Fruit fly (Drosophila melanogaster) whole organism, embryonic: Measurements from ENCODE around the gene CG8119.
A peak's percentile ranks its signal among the peaks of the same experiment; 100 is the strongest.

Experiments used
- Aef1 ChIP-seq: fragments of 200-800 bp; sonication (Bioruptor generic); IDR thresholded peaks from 3 replicates; pipeline ENCODE4 v1.3.6; 2022; ENCODE audit warnings: missing biosample characterization, missing genetic modification characterization
- CG11398 ChIP-seq: fragments of 200-800 bp; sonication (Bioruptor generic); optimal IDR thresholded peaks from 2 replicates; lab custom pipeline; 2016; ENCODE audit warnings: missing biosample characterization, missing genetic modification characterization
- CG11695 ChIP-seq: fragments of 200-800 bp; sonication (Bioruptor generic); IDR thresholded peaks from 3 replicates; pipeline ENCODE4 v1.3.6; 2022; ENCODE audit warnings: missing biosample characterization, missing genetic modification characterization
- CG12391 ChIP-seq: fragments of 200-800 bp; sonication (Bioruptor generic); optimal IDR thresholded peaks from 3 replicates; lab custom pipeline; 2018; ENCODE audit warnings: missing biosample characterization, mild to moderate bottlenecking, missing genetic modification characterization, moderate library complexity
- CG13287 ChIP-seq: fragments of 200-800 bp; sonication (Bioruptor generic); IDR thresholded peaks from 2 replicates; pipeline ENCODE4 v1.3.6; 2022; ENCODE audit warnings: missing biosample characterization, missing genetic modification characterization; ENCODE audit not compliant: partially characterized antibody
- CG13424 ChIP-seq: fragments of 200-800 bp; sonication (Bioruptor generic); optimal IDR thresholded peaks from 2 replicates; lab custom pipeline; 2019; ENCODE audit warnings: missing biosample characterization, mild to moderate bottlenecking, missing genetic modification characterization, moderate library complexity
- CG1603 ChIP-seq: fragments of 200-800 bp; sonication (Bioruptor generic); optimal IDR thresholded peaks from 2 replicates; lab custom pipeline; 2019; ENCODE audit warnings: missing biosample characterization, mild to moderate bottlenecking, missing genetic modification characterization, moderate library complexity
- CG16863 ChIP-seq: fragments of 200-800 bp; sonication (Bioruptor generic); optimal IDR thresholded peaks from 3 replicates; lab custom pipeline; 2016; ENCODE audit warnings: missing biosample characterization, missing genetic modification characterization
- CG1832 ChIP-seq: fragments of 200-800 bp; sonication (Bioruptor generic); optimal IDR thresholded peaks from 2 replicates; lab custom pipeline; 2017; ENCODE audit warnings: missing biosample characterization, mild to moderate bottlenecking, missing genetic modification characterization, inconsistent platforms
- CG4707 ChIP-seq: fragments of 200-800 bp; sonication (Bioruptor generic); optimal IDR thresholded peaks from 2 replicates; lab custom pipeline; 2018; ENCODE audit warnings: missing biosample characterization, mild to moderate bottlenecking, missing genetic modification characterization, moderate library complexity
- CG4730 ChIP-seq: fragments of 200-800 bp; sonication (Bioruptor generic); IDR thresholded peaks from 2 replicates; pipeline ENCODE4 v1.3.6; 2022; ENCODE audit warnings: missing biosample characterization, missing genetic modification characterization
- CG6854 ChIP-seq: fragments of 200-800 bp; sonication (Bioruptor generic); optimal IDR thresholded peaks from 3 replicates; lab custom pipeline; 2017; ENCODE audit warnings: missing biosample characterization, mild to moderate bottlenecking, missing genetic modification characterization
- CG8359 ChIP-seq: fragments of 200-800 bp; sonication (Bioruptor generic); optimal IDR thresholded peaks from 2 replicates; lab custom pipeline; 2017; ENCODE audit warnings: missing biosample characterization, mild to moderate bottlenecking, missing genetic modification characterization, borderline replicate concordance
- CG9215 ChIP-seq: fragments of 200-800 bp; sonication (Bioruptor generic); IDR thresholded peaks from 2 replicates; pipeline ENCODE4 v1.3.6; 2022; ENCODE audit warnings: missing biosample characterization, missing genetic modification characterization
- CG9932 ChIP-seq: fragments of 200-800 bp; sonication (Bioruptor generic); IDR thresholded peaks from 2 replicates; pipeline ENCODE4 v1.3.6; 2022; ENCODE audit warnings: missing biosample characterization, missing genetic modification characterization
- Chrac-16 ChIP-seq: fragments of 200-800 bp; sonication (Bioruptor generic); optimal IDR thresholded peaks from 3 replicates; lab custom pipeline; 2016; ENCODE audit warnings: missing biosample characterization, missing genetic modification characterization
- CkIIα-i1 ChIP-seq: fragments of 200-800 bp; sonication (Bioruptor generic); IDR thresholded peaks from 2 replicates; pipeline ENCODE4 v1.3.6; 2022; ENCODE audit warnings: missing biosample characterization, missing genetic modification characterization
- CrebB ChIP-seq: fragments of 200-800 bp; sonication (Bioruptor generic); optimal IDR thresholded peaks from 3 replicates; lab custom pipeline; 2018; ENCODE audit warnings: missing biosample characterization, mild to moderate bottlenecking, missing genetic modification characterization
- D ChIP-seq, 2 experiments: fragments of 200-800 bp in 1 of 2; fragments of >200 bp in 1 of 2; sonication (Bioruptor generic) in 1 of 2; optimal IDR thresholded peaks; 2 replicates in 1 of 2; 3 replicates in 1 of 2; lab custom pipeline; 2017; ENCODE audit warnings: mild to moderate bottlenecking in 1 of 2, missing biosample characterization in 1 of 2, missing genetic modification characterization in 1 of 2, missing genetic modification reagents in 1 of 2
- Deaf1 ChIP-seq: fragments of 200-800 bp; optimal IDR thresholded peaks from 3 replicates; lab custom pipeline; 2019; ENCODE audit warnings: missing biosample characterization, mild to moderate bottlenecking, missing genetic modification characterization, moderate library complexity
- Dp ChIP-seq: fragments of 200-800 bp; sonication (Bioruptor generic); optimal IDR thresholded peaks from 2 replicates; lab custom pipeline; 2018; ENCODE audit warnings: missing biosample characterization, mild to moderate bottlenecking, missing genetic modification characterization, moderate library complexity
- Dref ChIP-seq: fragments of 200-800 bp; sonication (Bioruptor generic); IDR thresholded peaks from 2 replicates; pipeline ENCODE4 v1.3.6; 2022; ENCODE audit warnings: missing biosample characterization, missing genetic modification characterization
- E2f2 ChIP-seq: fragments of 200-800 bp; sonication (Bioruptor generic); IDR thresholded peaks from 2 replicates; pipeline ENCODE4 v1.3.6; 2022; ENCODE audit warnings: missing biosample characterization, missing genetic modification characterization
- ERR ChIP-seq: fragments of 200-800 bp; sonication (Bioruptor generic); optimal IDR thresholded peaks from 2 replicates; lab custom pipeline; 2016; ENCODE audit warnings: missing biosample characterization, missing genetic modification characterization
- Kr ChIP-seq: fragments of 200-800 bp; sonication (Bioruptor generic); optimal IDR thresholded peaks from 2 replicates; lab custom pipeline; 2017; ENCODE audit warnings: missing biosample characterization, mild to moderate bottlenecking, missing genetic modification characterization
- Lim3 ChIP-seq: fragments of 200-800 bp; sonication (Bioruptor generic); IDR thresholded peaks from 2 replicates; pipeline ENCODE4 v1.3.6; 2022; ENCODE audit warnings: missing biosample characterization, missing genetic modification characterization
- MESR4 ChIP-seq: fragments of 200-800 bp; sonication (Bioruptor generic); optimal IDR thresholded peaks from 2 replicates; lab custom pipeline; 2018; ENCODE audit warnings: missing biosample characterization, mild to moderate bottlenecking, missing genetic modification characterization, moderate library complexity
- Med ChIP-seq: fragments of 200-800 bp; sonication (Bioruptor generic); peaks from one replicate; lab custom pipeline; 2016; ENCODE audit warnings: missing biosample characterization, missing genetic modification characterization, mild to moderate bottlenecking, inconsistent platforms, moderate library complexity
- NC2α ChIP-seq: fragments of 200-800 bp; sonication (Bioruptor generic); optimal IDR thresholded peaks from 2 replicates; lab custom pipeline; 2016; ENCODE audit warnings: missing biosample characterization, missing genetic modification characterization
- NC2β ChIP-seq: fragments of 200-800 bp; sonication (Bioruptor generic); optimal IDR thresholded peaks from 2 replicates; lab custom pipeline; 2016; ENCODE audit warnings: missing biosample characterization, missing genetic modification characterization
- Opbp ChIP-seq: fragments of 200-800 bp; sonication (Bioruptor generic); IDR thresholded peaks from 3 replicates; pipeline ENCODE4 v1.3.6; 2022; ENCODE audit warnings: missing biosample characterization, missing genetic modification characterization; ENCODE audit not compliant: partially characterized antibody
- Pdp1 ChIP-seq, 2 experiments: fragments of 200-800 bp; sonication (Bioruptor generic); optimal IDR thresholded peaks; 3 replicates each; lab custom pipeline; 2016; ENCODE audit warnings: missing biosample characterization in 2 of 2, missing genetic modification characterization in 2 of 2, mild to moderate bottlenecking in 1 of 2, moderate library complexity in 1 of 2
- Ssrp ChIP-seq: fragments of 200-800 bp; sonication (Bioruptor generic); optimal IDR thresholded peaks from 2 replicates; lab custom pipeline; 2018; ENCODE audit warnings: missing biosample characterization, mild to moderate bottlenecking, missing genetic modification characterization, moderate library complexity
- Taf1 ChIP-seq: fragments of 200-800 bp; sonication (Bioruptor generic); IDR thresholded peaks from 2 replicates; pipeline ENCODE4 v1.3.6; 2022; ENCODE audit warnings: missing biosample characterization, missing genetic modification characterization
- abd-A ChIP-seq: fragments of 200-800 bp; sonication (Bioruptor generic); optimal IDR thresholded peaks from 3 replicates; lab custom pipeline; 2019; ENCODE audit warnings: missing biosample characterization, mild to moderate bottlenecking, missing genetic modification characterization, moderate library complexity
- ato ChIP-seq: fragments of 200-800 bp; sonication (Bioruptor generic); IDR thresholded peaks from 2 replicates; pipeline ENCODE4 v1.3.6; 2022; ENCODE audit warnings: missing biosample characterization, missing genetic modification characterization; ENCODE audit not compliant: partially characterized antibody
- bbx ChIP-seq: fragments of 200-800 bp; sonication (Bioruptor generic); IDR thresholded peaks from 2 replicates; pipeline ENCODE4 v1.3.6; 2022; ENCODE audit warnings: missing biosample characterization, missing genetic modification characterization; ENCODE audit not compliant: partially characterized antibody
- chinmo ChIP-seq: fragments of 200-800 bp; sonication (Bioruptor generic); IDR thresholded peaks from 4 replicates; pipeline ENCODE4 v1.3.6; 2022; ENCODE audit warnings: missing biosample characterization, missing genetic modification characterization; ENCODE audit not compliant: partially characterized antibody
- dmrt11E ChIP-seq: fragments of 200-800 bp; sonication (Bioruptor generic); optimal IDR thresholded peaks from 3 replicates; lab custom pipeline; 2018; ENCODE audit warnings: missing biosample characterization, mild to moderate bottlenecking, missing genetic modification characterization, moderate library complexity
- eve ChIP-seq, 2 experiments: fragments of >200 bp; optimal IDR thresholded peaks; 2 replicates each; lab custom pipeline; 2017; ENCODE audit warnings: missing biosample characterization in 2 of 2, missing genetic modification characterization in 2 of 2
- ewg ChIP-seq: fragments of 200-800 bp; sonication (Bioruptor generic); optimal IDR thresholded peaks from 3 replicates; lab custom pipeline; 2017; ENCODE audit warnings: mild to moderate bottlenecking, missing biosample characterization, missing genetic modification reagents, missing genetic modification characterization
- gem ChIP-seq: fragments of 200-800 bp; sonication (Bioruptor generic); optimal IDR thresholded peaks from 2 replicates; lab custom pipeline; 2019; ENCODE audit warnings: missing biosample characterization, mild to moderate bottlenecking, missing genetic modification characterization, moderate library complexity
- ham ChIP-seq: fragments of 200-800 bp; sonication (Bioruptor generic); IDR thresholded peaks from 2 replicates; pipeline ENCODE4 v1.3.6; 2022; ENCODE audit warnings: missing biosample characterization, missing genetic modification characterization
- her ChIP-seq: fragments of 200-800 bp; sonication (Bioruptor generic); optimal IDR thresholded peaks from 2 replicates; lab custom pipeline; 2016; ENCODE audit warnings: missing biosample characterization, missing genetic modification characterization
- insv ChIP-seq, 2 experiments: fragments of 200-800 bp; sonication (Bioruptor generic); optimal IDR thresholded peaks; 3 replicates each; lab custom pipeline; 2016 to 2018; ENCODE audit warnings: missing biosample characterization in 2 of 2, missing genetic modification characterization in 2 of 2
- jing ChIP-seq: fragments of 200-800 bp; sonication (Bioruptor generic); optimal IDR thresholded peaks from 2 replicates; lab custom pipeline; 2018; ENCODE audit warnings: missing biosample characterization, mild to moderate bottlenecking, missing genetic modification characterization
- org-1 ChIP-seq: fragments of 200-800 bp; sonication (Bioruptor generic); optimal IDR thresholded peaks from 2 replicates; lab custom pipeline; 2017; ENCODE audit warnings: missing biosample characterization, missing genetic modification characterization
- pzg ChIP-seq: fragments of 200-800 bp; sonication (Bioruptor generic); optimal IDR thresholded peaks from 3 replicates; lab custom pipeline; 2018; ENCODE audit warnings: missing biosample characterization, mild to moderate bottlenecking, missing genetic modification characterization, moderate library complexity

The CG8119 gene

DNA sequence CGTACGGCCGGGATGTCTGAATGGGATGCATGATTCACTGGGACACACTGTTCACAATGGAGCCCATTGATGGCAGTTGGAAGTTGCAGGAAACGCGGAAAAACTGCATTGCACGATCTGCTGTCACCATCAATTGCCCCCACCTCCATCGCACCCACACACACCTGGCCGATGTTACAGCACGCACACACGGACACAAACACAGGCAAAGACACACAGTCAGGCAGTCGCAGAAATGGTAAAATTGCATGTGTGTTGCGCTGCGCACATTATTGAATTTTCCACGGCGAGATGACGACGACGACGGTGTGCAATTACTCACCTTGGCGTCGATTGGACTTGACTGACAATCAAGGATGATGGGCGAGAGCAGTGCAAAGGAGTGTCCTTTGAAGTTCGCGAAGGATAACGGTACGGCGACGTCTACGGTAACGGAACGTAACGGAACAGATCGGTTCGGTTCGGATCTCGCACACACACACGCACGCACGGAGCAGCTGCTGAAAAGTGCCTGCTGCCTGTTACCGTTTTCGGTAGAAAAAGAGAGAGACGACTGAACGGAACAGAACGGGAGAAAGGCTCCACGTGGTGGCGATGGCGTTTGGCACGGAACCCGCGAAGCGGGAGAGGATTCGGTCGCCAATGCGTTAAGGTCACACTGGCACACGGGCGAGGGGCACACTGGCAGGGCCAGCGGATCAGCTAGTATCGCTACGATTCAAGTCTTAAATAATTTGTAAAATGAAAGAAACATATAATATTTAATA is 47.8 kb downstream of the CG8119 start, which contains the start of the genes CG9281 and CG15601 (continued):
- TF ChIP-seq CG16863 (GFP tag; lab: Kevin White, UChicago) (no peak), ham (no peak), CG13424 (tag; lab: Kevin White, UChicago) (no peak), ERR (GFP tag; lab: Kevin White, UChicago) (no peak), dmrt11E (no peak), CG4707 (GFP tag; lab: Kevin White, UChicago) (no peak), eve (GFP tag; optimal IDR thresholded peaks at IDR 0.05; lab: Kevin White, UChicago) (no peak), chinmo (GFP tag; lab: Robert Waterston, UW) (no peak), NC2β (GFP tag; lab: Kevin White, UChicago) (no peak), CG11695 (GFP tag; lab: Robert Waterston, UW) (no peak), jing (no peak), Taf1 (GFP tag; lab: Robert Waterston, UW) (no peak), pzg (GFP tag; lab: Kevin White, UChicago) (peak; percentile 70), NC2α (GFP tag; lab: Kevin White, UChicago) (no peak), her (GFP tag; lab: Kevin White, UChicago) (peak; percentile 36), CG13287 (GFP tag; lab: Robert Waterston, UW) (peak; percentile 20; the same call in 1 of the 2 replicates), Aef1 (GFP tag; lab: Robert Waterston, UW) (no peak), Kr (no peak), Dref (GFP tag; lab: Robert Waterston, UW) (peak; percentile 50), CG8359 (GFP tag; lab: Kevin White, UChicago) (no peak), bbx (GFP tag; lab: Robert Waterston, UW) (peak; percentile 19; the same call in 1 of the 2 replicates), Med (GFP tag; lab: Kevin White, UChicago) (peak; percentile 80), Ssrp (tag; lab: Kevin White, UChicago) (no peak), Pdp1 (GFP tag; optimal IDR thresholded peaks at IDR 0.05; lab: Kevin White, UChicago) (peak in 1 of 2 experiments; percentile 83), Deaf1 (peak; percentile 67), abd-A (no peak), org-1 (GFP tag; lab: Kevin White, UChicago) (no peak), Chrac-16 (GFP tag; lab: Kevin White, UChicago) (no peak), CG11398 (no peak), CG1832 (GFP tag; lab: Kevin White, UChicago) (peak; percentile 41), MESR4 (GFP tag; lab: Kevin White, UChicago) (peak; percentile 77), Lim3 (GFP tag; lab: Robert Waterston, UW) (no peak), ewg (GFP tag; lab: Kevin White, UChicago) (no peak), CG1603 (peak; percentile 52), ato (no peak), CG9215 (GFP tag; lab: Robert Waterston, UW) (no peak), Opbp (GFP tag; lab: Robert Waterston, UW) (peak; percentile 52; the same call in 2 of the 3 replicates), insv (GFP tag; optimal IDR thresholded peaks at IDR 0.05; lab: Kevin White, UChicago) (peak in 1 of 2 experiments; percentile 33), CrebB (no peak), CG4730 (GFP tag; lab: Robert Waterston, UW) (no peak), D (optimal IDR thresholded peaks at IDR 0.05; lab: Kevin White, UChicago) (peak; percentile 55), D (GFP tag; optimal IDR thresholded peaks at IDR 0.05; lab: Kevin White, UChicago) (no peak), CG6854 (no peak), E2f2 (GFP tag; lab: Robert Waterston, UW) (no peak), gem (tag; lab: Kevin White, UChicago) (no peak), Dp (GFP tag; lab: Kevin White, UChicago) (peak; percentile 38), CG9932 (peak; percentile 33), CG12391 (tag; lab: Kevin White, UChicago) (peak; percentile 24), CkIIα-i1 (GFP tag; lab: Robert Waterston, UW) (no peak)
